Fruit fly (Drosophila melanogaster): ENCODE results near the gene CG14142.

DNA sequence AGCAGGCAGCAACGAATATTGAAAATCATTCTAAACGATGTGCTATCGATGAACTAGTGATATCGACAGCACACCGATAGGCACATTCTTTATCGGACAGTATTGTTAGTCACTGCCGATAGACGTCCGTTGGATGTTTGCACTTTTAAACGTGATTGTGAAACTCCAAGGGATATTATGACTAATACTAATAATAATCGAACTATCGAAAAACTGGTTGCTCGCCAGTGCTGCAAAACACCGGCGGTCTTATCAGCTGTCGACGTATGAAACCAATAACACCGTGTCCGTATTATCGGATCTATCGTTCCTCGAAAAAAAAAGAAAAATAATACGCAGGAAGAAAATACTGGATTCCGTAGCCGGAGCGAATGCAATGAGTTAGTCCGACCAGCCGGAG lies 37.2 kb downstream of the CG14142 start, which contains the start of the genes Ube3a and CG7600:
- TF ChIP-seq psq (GFP tag; optimal IDR thresholded peaks at IDR 0.05) (no peak), sage (GFP tag; optimal IDR thresholded peaks at IDR 0.05) (no peak)
